Worm (Caenorhabditis elegans): ENCODE results near the gene czw-1.

czw-1 gene

ce11 chrIV:7961889-7962342 is 15.3 kb upstream of the czw-1 start:
- no peak for TF ChIP-seq dve-1 (tag; optimal IDR thresholded peaks at IDR 0.05; ENCODE audit: insufficient read depth)
- peak; percentile 26 for TF ChIP-seq Y5F2A.4 (GFP tag; optimal IDR thresholded peaks at IDR 0.05)
- no peak for TF ChIP-seq spr-1 (tag; optimal IDR thresholded peaks at IDR 0.05)
- TF ChIP-seq T26A8.4 (GFP tag; IDR thresholded peaks at IDR 0.05), result no peak
- 0 out of 2 replicates have a peak, but pooled peaks have one; percentile 21 for TF ChIP-seq dmd-8 (GFP tag; IDR thresholded peaks at IDR 0.05)
- no peak for TF ChIP-seq skn-1 (tag; optimal IDR thresholded peaks at IDR 0.05)
- TF ChIP-seq snpc-1.2 (GFP tag; IDR thresholded peaks at IDR 0.05), result peak; percentile 75; the same call in 1 of the 2 replicates
- TF ChIP-seq lin-13 (GFP tag; optimal IDR thresholded peaks at IDR 0.05), result peak; percentile 27
- TF ChIP-seq duxl-1 (tag; optimal IDR thresholded peaks at IDR 0.05; ENCODE audit: poor library complexity), result peak; percentile 60
- no peak for TF ChIP-seq dmd-9 (GFP tag; IDR thresholded peaks at IDR 0.05)
- no peak for TF ChIP-seq saeg-2 (GFP tag; IDR thresholded peaks at IDR 0.05)
- 0 out of 2 replicates have a peak, but pooled peaks have one; percentile 48 for TF ChIP-seq Y48G9A.11 (GFP tag; IDR thresholded peaks at IDR 0.05)
- no peak for TF ChIP-seq nhr-237 (tag; optimal IDR thresholded peaks at IDR 0.05)
- peak; percentile 52; the same call in 1 of the 2 replicates for TF ChIP-seq arid-1 (GFP tag; conservative IDR thresholded peaks at IDR 0.05)
- TF ChIP-seq unc-130 (GFP tag; optimal IDR thresholded peaks at IDR 0.05), result peak; percentile 73
- peak; percentile 67; the same call in 1 of the 2 replicates for TF ChIP-seq pha-4 (GFP tag; IDR thresholded peaks at IDR 0.05)
- TF ChIP-seq pha-4 (tag; optimal IDR thresholded peaks at IDR 0.05), result no peak
- peak; percentile 49 for TF ChIP-seq ama-1 (optimal IDR thresholded peaks at IDR 0.05)
- no peak for TF ChIP-seq Y75B8A.6 (GFP tag; IDR thresholded peaks at IDR 0.05)
- peak; percentile 75 for TF ChIP-seq lin-38 (GFP tag; IDR thresholded peaks at IDR 0.05)
- no peak for TF ChIP-seq nhr-76 (tag; optimal IDR thresholded peaks at IDR 0.05)
- TF ChIP-seq lim-7 (GFP tag; IDR thresholded peaks at IDR 0.05), result no peak
- TF ChIP-seq unc-39 (tag; optimal IDR thresholded peaks at IDR 0.05), result no peak
- peak; percentile 28; the same call in 1 of the 2 replicates for TF ChIP-seq ctbp-1 (GFP tag; IDR thresholded peaks at IDR 0.05)
- TF ChIP-seq gei-8 (GFP tag; optimal IDR thresholded peaks at IDR 0.05), result peak; percentile 6
- 0 out of 2 replicates have a peak, but pooled peaks have one; percentile 64 for TF ChIP-seq Y105C5A.15 (GFP tag; IDR thresholded peaks at IDR 0.05)
- TF ChIP-seq F49E8.2 (tag; optimal IDR thresholded peaks at IDR 0.05; ENCODE audit: borderline replicate concordance), result peak; percentile 94

ce11 chrIV:7958092-7958491 is 11.5 kb upstream of the czw-1 start:
- TF ChIP-seq skn-1 (tag; optimal IDR thresholded peaks at IDR 0.05) (no peak), jun-1 (tag; optimal IDR thresholded peaks at IDR 0.05) (no peak), zip-2 (tag; optimal IDR thresholded peaks at IDR 0.05) (no peak), dmd-6 (GFP tag; IDR thresholded peaks at IDR 0.05) (no peak), ceh-44 (GFP tag; IDR thresholded peaks at IDR 0.05) (no peak), sdz-12 (GFP tag; optimal IDR thresholded peaks at IDR 0.05) (no peak), fos-1 (tag; optimal IDR thresholded peaks at IDR 0.05) (no peak), nhr-10 (tag; optimal IDR thresholded peaks at IDR 0.05) (no peak), hmg-1.1 (GFP tag; IDR thresholded peaks at IDR 0.05) (no peak), lin-38 (GFP tag; IDR thresholded peaks at IDR 0.05) (peak; percentile 30; the same call in 1 of the 2 replicates), ZK546.5 (tag; optimal IDR thresholded peaks at IDR 0.05) (no peak), nhr-42 (GFP tag; IDR thresholded peaks at IDR 0.05) (no peak), mdl-1 (tag; optimal IDR thresholded peaks at IDR 0.05) (no peak), lir-3 (tag; optimal IDR thresholded peaks at IDR 0.05) (no peak), R02D3.7 (tag; optimal IDR thresholded peaks at IDR 0.05) (no peak), nhr-48 (tag; optimal IDR thresholded peaks at IDR 0.05) (no peak), hif-1 (tag; optimal IDR thresholded peaks at IDR 0.05) (no peak), T26A8.4 (GFP tag; IDR thresholded peaks at IDR 0.05) (no peak), unc-130 (GFP tag; optimal IDR thresholded peaks at IDR 0.05) (peak; percentile 75), attf-4 (tag; optimal IDR thresholded peaks at IDR 0.05) (no peak), lin-39 (tag; optimal IDR thresholded peaks at IDR 0.05) (no peak), ztf-11 (tag; optimal IDR thresholded peaks at IDR 0.05) (no peak), ztf-7 (tag; optimal IDR thresholded peaks at IDR 0.05) (no peak), egl-27 (tag; optimal IDR thresholded peaks at IDR 0.05) (no peak), nhr-11 (tag; optimal IDR thresholded peaks at IDR 0.05) (no peak), hlh-11 (tag; optimal IDR thresholded peaks at IDR 0.05) (no peak), egl-43 (GFP tag; IDR thresholded peaks at IDR 0.05) (no peak), F49E8.2 (tag; optimal IDR thresholded peaks at IDR 0.05; ENCODE audit: borderline replicate concordance) (peak; percentile 34), ces-1 (GFP tag; optimal IDR thresholded peaks at IDR 0.05) (no peak)

All from whole organism, L4 larva.